Worm (Caenorhabditis elegans) whole organism, late embryonic: ENCODE data around the gene Y19D10B.8.

Experiments
- C08G9.2 ChIP-seq: sonication (generic microtip); optimal IDR thresholded peaks from 2 replicates; lab custom pipeline; 2016; ENCODE audit warnings: mild to moderate bottlenecking, missing genetic modification characterization, moderate library complexity, missing compliant biosample characterization
- F13H6.1 ChIP-seq: sonication (generic microtip); optimal IDR thresholded peaks from 2 replicates; lab custom pipeline; 2016; ENCODE audit warnings: missing genetic modification characterization, missing compliant biosample characterization
- K02D7.2 ChIP-seq: sonication (generic microtip); optimal IDR thresholded peaks from 2 replicates; lab custom pipeline; 2017; ENCODE audit warnings: mild to moderate bottlenecking, missing genetic modification characterization, missing compliant biosample characterization
- K09A11.1 ChIP-seq: sonication (generic microtip); optimal IDR thresholded peaks from 2 replicates; lab custom pipeline; 2017; ENCODE audit warnings: antibody characterized with exemption, mild to moderate bottlenecking, missing genetic modification characterization, missing compliant biosample characterization; ENCODE audit not compliant: insufficient read depth
- Y22D7AL.16 ChIP-seq: sonication (generic microtip); optimal IDR thresholded peaks from 2 replicates; lab custom pipeline; 2016; ENCODE audit warnings: missing genetic modification characterization, missing compliant biosample characterization
- ahr-1 ChIP-seq: sonication (generic microtip); optimal IDR thresholded peaks from 2 replicates; lab custom pipeline; 2016; ENCODE audit warnings: missing genetic modification characterization, missing compliant biosample characterization
- ceh-14 ChIP-seq: sonication (generic microtip); optimal IDR thresholded peaks from 2 replicates; lab custom pipeline; 2016; ENCODE audit warnings: missing genotype, missing genetic modification characterization, missing compliant biosample characterization
- ceh-18 ChIP-seq: sonication (generic microtip); optimal IDR thresholded peaks from 2 replicates; lab custom pipeline; 2016; ENCODE audit warnings: missing genetic modification characterization, missing compliant biosample characterization
- ceh-19 ChIP-seq: fragments of 200-800 bp; sonication (Bioruptor generic); optimal IDR thresholded peaks from 2 replicates; lab custom pipeline; 2018; ENCODE audit warnings: mild to moderate bottlenecking, missing genetic modification characterization, missing compliant biosample characterization
- ceh-2 ChIP-seq: sonication (generic microtip); optimal IDR thresholded peaks from 2 replicates; lab custom pipeline; 2016; ENCODE audit warnings: missing genotype, missing genetic modification characterization, missing compliant biosample characterization
- ceh-24 ChIP-seq: sonication (generic microtip); optimal IDR thresholded peaks from 2 replicates; lab custom pipeline; 2016; ENCODE audit warnings: mild to moderate bottlenecking, missing genetic modification characterization, missing compliant biosample characterization
- ceh-30 ChIP-seq: fragments of 150-350 bp; optimal IDR thresholded peaks from 2 replicates; lab custom pipeline; 2014; ENCODE audit warnings: missing biosample characterization, missing genetic modification characterization
- ceh-31 ChIP-seq: sonication (generic microtip); optimal IDR thresholded peaks from 2 replicates; lab custom pipeline; 2016; ENCODE audit warnings: missing genetic modification characterization, missing compliant biosample characterization
- ceh-34 ChIP-seq: sonication (generic microtip); optimal IDR thresholded peaks from 2 replicates; lab custom pipeline; 2016; ENCODE audit warnings: mild to moderate bottlenecking, missing genetic modification characterization, missing compliant biosample characterization
- ceh-45 ChIP-seq: fragments of 200-800 bp; sonication (Bioruptor generic); IDR thresholded peaks from 2 replicates; pipeline ENCODE4 v1.3.6; 2022; ENCODE audit warnings: missing genetic modification reagents, missing genetic modification characterization, missing compliant biosample characterization
- ceh-6 ChIP-seq: fragments of 200-800 bp; sonication (Bioruptor generic); optimal IDR thresholded peaks from 2 replicates; lab custom pipeline; 2018; ENCODE audit warnings: mild to moderate bottlenecking, missing genetic modification characterization, missing compliant biosample characterization
- dve-1 ChIP-seq: sonication (generic microtip); optimal IDR thresholded peaks from 2 replicates; lab custom pipeline; 2017; ENCODE audit warnings: antibody characterized with exemption, mild to moderate bottlenecking, missing genetic modification characterization, missing compliant biosample characterization
- elt-4 ChIP-seq: sonication (generic microtip); optimal IDR thresholded peaks from 2 replicates; lab custom pipeline; 2016; ENCODE audit warnings: missing genetic modification characterization, missing compliant biosample characterization
- eyg-1 ChIP-seq: sonication (generic microtip); optimal IDR thresholded peaks from 2 replicates; lab custom pipeline; 2016; ENCODE audit warnings: missing genotype, missing genetic modification characterization, missing compliant biosample characterization
- fax-1 ChIP-seq: sonication (generic microtip); optimal IDR thresholded peaks from 2 replicates; lab custom pipeline; 2016; ENCODE audit warnings: missing genotype, missing genetic modification characterization, missing compliant biosample characterization
- fkh-10 ChIP-seq: fragments of 150-350 bp; optimal IDR thresholded peaks from 2 replicates; lab custom pipeline; 2014; ENCODE audit warnings: missing biosample characterization, missing genetic modification reagents, missing genetic modification characterization
- fkh-6 ChIP-seq: sonication (generic microtip); optimal IDR thresholded peaks from 2 replicates; lab custom pipeline; 2016; ENCODE audit warnings: missing genetic modification characterization, missing compliant biosample characterization
- hlh-15 ChIP-seq: sonication (generic microtip); optimal IDR thresholded peaks from 2 replicates; lab custom pipeline; 2016; ENCODE audit warnings: missing genetic modification characterization, missing compliant biosample characterization
- hlh-6 ChIP-seq: sonication (generic microtip); optimal IDR thresholded peaks from 2 replicates; lab custom pipeline; 2016; ENCODE audit warnings: missing genotype, missing genetic modification characterization, missing compliant biosample characterization
- hlh-8 ChIP-seq: sonication (generic microtip); optimal IDR thresholded peaks from 2 replicates; lab custom pipeline; 2016; ENCODE audit warnings: missing genotype, missing genetic modification characterization, missing compliant biosample characterization
- lim-6 ChIP-seq: sonication (generic microtip); optimal IDR thresholded peaks from 2 replicates; lab custom pipeline; 2016; ENCODE audit warnings: missing genetic modification characterization, missing compliant biosample characterization
- madf-2 ChIP-seq: sonication (generic microtip); optimal IDR thresholded peaks from 2 replicates; lab custom pipeline; 2017; ENCODE audit warnings: missing genetic modification characterization, missing compliant biosample characterization
- nfya-1 ChIP-seq: sonication (generic microtip); optimal IDR thresholded peaks from 2 replicates; lab custom pipeline; 2017; ENCODE audit warnings: missing genetic modification characterization, mild to moderate bottlenecking, missing compliant biosample characterization, antibody characterized with exemption, moderate library complexity
- nhr-11 ChIP-seq: fragments of 150-350 bp; optimal IDR thresholded peaks from 2 replicates; lab custom pipeline; 2014; ENCODE audit warnings: missing biosample characterization, missing genetic modification characterization
- npax-4 ChIP-seq: sonication (generic microtip); optimal IDR thresholded peaks from 2 replicates; lab custom pipeline; 2016; ENCODE audit warnings: missing genetic modification characterization, missing compliant biosample characterization
- pat-9 ChIP-seq: fragments of 200-800 bp; sonication (Bioruptor generic); optimal IDR thresholded peaks from 2 replicates; lab custom pipeline; 2018; ENCODE audit warnings: mild to moderate bottlenecking, missing genetic modification characterization, moderate library complexity, missing compliant biosample characterization
- pax-1 ChIP-seq: fragments of 150-350 bp; optimal IDR thresholded peaks from 2 replicates; lab custom pipeline; 2014; ENCODE audit warnings: missing biosample characterization, missing genetic modification characterization
- pha-2 ChIP-seq: sonication (generic microtip); optimal IDR thresholded peaks from 2 replicates; lab custom pipeline; 2017; ENCODE audit warnings: mild to moderate bottlenecking, missing genetic modification characterization, missing compliant biosample characterization
- pqm-1 ChIP-seq: sonication (generic microtip); optimal IDR thresholded peaks from 2 replicates; lab custom pipeline; 2016; ENCODE audit warnings: missing genetic modification characterization, missing compliant biosample characterization
- pros-1 ChIP-seq: fragments of 150-350 bp; optimal IDR thresholded peaks from 2 replicates; lab custom pipeline; 2014; ENCODE audit warnings: missing biosample characterization, missing genetic modification reagents, missing genetic modification characterization
- ref-2 ChIP-seq: sonication (generic microtip); optimal IDR thresholded peaks from 2 replicates; lab custom pipeline; 2016; ENCODE audit warnings: missing genetic modification characterization, missing compliant biosample characterization
- rnt-1 ChIP-seq: sonication (generic microtip); optimal IDR thresholded peaks from 2 replicates; lab custom pipeline; 2016; ENCODE audit warnings: missing genetic modification characterization, missing compliant biosample characterization
- sdc-2 ChIP-seq: sonication (generic microtip); optimal IDR thresholded peaks from 2 replicates; lab custom pipeline; 2016; ENCODE audit warnings: missing genotype, missing genetic modification characterization, missing compliant biosample characterization
- sox-2 ChIP-seq: fragments of 200-800 bp; sonication (Bioruptor generic); IDR thresholded peaks from 2 replicates; pipeline ENCODE4 v1.3.6; 2022; ENCODE audit warnings: missing genetic modification reagents, missing genetic modification characterization, missing compliant biosample characterization
- sox-4 ChIP-seq: sonication (generic microtip); optimal IDR thresholded peaks from 2 replicates; lab custom pipeline; 2017; ENCODE audit warnings: mild to moderate bottlenecking, missing genetic modification characterization, inconsistent platforms, missing compliant biosample characterization
- syd-9 ChIP-seq: sonication (generic microtip); optimal IDR thresholded peaks from 2 replicates; lab custom pipeline; 2016; ENCODE audit warnings: mild to moderate bottlenecking, missing genetic modification characterization, moderate library complexity, missing compliant biosample characterization
- tbx-2 ChIP-seq: sonication (generic microtip); optimal IDR thresholded peaks from 2 replicates; lab custom pipeline; 2016; ENCODE audit warnings: missing genetic modification characterization, missing compliant biosample characterization
- tbx-7 ChIP-seq: sonication (generic microtip); optimal IDR thresholded peaks from 2 replicates; lab custom pipeline; 2016; ENCODE audit warnings: missing genotype, missing genetic modification characterization, missing compliant biosample characterization
- unc-3 ChIP-seq, 2 experiments: fragments of 200-800 bp in 1 of 2; sonication (Bioruptor generic) in 1 of 2; sonication (generic microtip) in 1 of 2; conservative IDR thresholded peaks in 1 of 2; optimal IDR thresholded peaks in 1 of 2; 2 replicates each; pipeline versions ENCODE4 v1.3.6 to Lab custom; 2016 to 2022; ENCODE audit warnings: missing compliant biosample characterization in 2 of 2, missing genetic modification characterization in 2 of 2, missing genetic modification reagents in 1 of 2
- unc-42 ChIP-seq: sonication (generic microtip); optimal IDR thresholded peaks from 2 replicates; lab custom pipeline; 2016; ENCODE audit warnings: missing genotype, missing genetic modification characterization, missing compliant biosample characterization
- unc-86 ChIP-seq: sonication (generic microtip); optimal IDR thresholded peaks from 2 replicates; lab custom pipeline; 2016; ENCODE audit warnings: missing genetic modification characterization, missing compliant biosample characterization
- zip-5 ChIP-seq: sonication (generic microtip); optimal IDR thresholded peaks from 2 replicates; lab custom pipeline; 2016; ENCODE audit warnings: missing genetic modification characterization, missing compliant biosample characterization
- ztf-16 ChIP-seq: sonication (generic microtip); optimal IDR thresholded peaks from 2 replicates; lab custom pipeline; 2017; ENCODE audit warnings: missing genetic modification characterization, missing compliant biosample characterization

Y19D10B.8 gene

ce11 chrV:2290329-2290728, 10.5 kb downstream of the Y19D10B.8 start, which contains the start of gene nhr-225:
Gene nhr-225 (minus strand): TSS chrV:2290474.
- TF ChIP-seq sdc-2: no peak
- TF ChIP-seq nfya-1 (tag; lab: Kevin White, UChicago): no peak
- TF ChIP-seq, all 69 proteins: peak for 0

- no peak for TF ChIP-seq eyg-1 (tag; lab: Kevin White, UChicago)
- no peak for TF ChIP-seq K09A11.1 (tag; lab: Kevin White, UChicago)
- TF ChIP-seq lim-6: no peak
- no peak for TF ChIP-seq pat-9 (tag; lab: Kevin White, UChicago)
- TF ChIP-seq fkh-10: no peak
- TF ChIP-seq madf-2: no peak
- no peak for TF ChIP-seq tbx-7 (tag; lab: Kevin White, UChicago)
- TF ChIP-seq hlh-8: no peak
- TF ChIP-seq zip-5 (tag; lab: Kevin White, UChicago): no peak
- no peak for TF ChIP-seq syd-9 (tag; lab: Kevin White, UChicago)
- no peak for TF ChIP-seq ztf-16 (tag; lab: Kevin White, UChicago)
- TF ChIP-seq unc-3 (GFP tag; conservative IDR thresholded peaks at IDR 0.05; lab: Robert Waterston, UW): no peak
- no peak for TF ChIP-seq unc-3 (tag; optimal IDR thresholded peaks at IDR 0.05; lab: Kevin White, UChicago)
- no peak for TF ChIP-seq unc-86
- TF ChIP-seq rnt-1: no peak
- no peak for TF ChIP-seq ceh-14 (tag; lab: Kevin White, UChicago)
- no peak for TF ChIP-seq fkh-6 (tag; lab: Kevin White, UChicago)
- TF ChIP-seq, all 69 proteins: peak for 0
Observed at ce11 chrV:2285107-2285506, 15.7 kb downstream of the Y19D10B.8 start, which contains the start of gene nhr-227. Gene nhr-227 (plus strand): TSS chrV:2285432.

- TF ChIP-seq K09A11.1 (tag; lab: Kevin White, UChicago): no peak
- no peak for TF ChIP-seq ceh-18 (tag; lab: Kevin White, UChicago)
- TF ChIP-seq ceh-6 (GFP tag; lab: Kevin White, UChicago): no peak
- no peak for TF ChIP-seq hlh-15 (tag; lab: Kevin White, UChicago)
- no peak for TF ChIP-seq ceh-24
- TF ChIP-seq nhr-11: no peak
- no peak for TF ChIP-seq elt-4 (tag; lab: Kevin White, UChicago)
- no peak for TF ChIP-seq npax-4 (tag; lab: Kevin White, UChicago)
- TF ChIP-seq pros-1 (tag; lab: Kevin White, UChicago): no peak
- TF ChIP-seq hlh-6 (tag; lab: Kevin White, UChicago): no peak
- TF ChIP-seq unc-42 (tag; lab: Kevin White, UChicago): peak; percentile 13
- peak; percentile 3 for TF ChIP-seq nfya-1 (tag; lab: Kevin White, UChicago)
- no peak for TF ChIP-seq ceh-19 (GFP tag; lab: Kevin White, UChicago)
- TF ChIP-seq tbx-2 (tag; lab: Kevin White, UChicago): peak; percentile 6
- no peak for TF ChIP-seq ref-2 (tag; lab: Kevin White, UChicago)
- TF ChIP-seq pat-9 (tag; lab: Kevin White, UChicago): no peak
- no peak for TF ChIP-seq ceh-30 (tag; lab: Kevin White, UChicago)
- TF ChIP-seq ceh-34 (tag; lab: Kevin White, UChicago): peak; percentile 35
- TF ChIP-seq ceh-2: peak; percentile 4
- peak; percentile 18 for TF ChIP-seq pax-1 (tag; lab: Kevin White, UChicago)
- TF ChIP-seq sox-4 (tag; lab: Kevin White, UChicago): no peak
- TF ChIP-seq F13H6.1 (tag; lab: Kevin White, UChicago): no peak
- TF ChIP-seq pqm-1 (tag; lab: Kevin White, UChicago): no peak
- no peak for TF ChIP-seq Y22D7AL.16 (tag; lab: Kevin White, UChicago)
- no peak for TF ChIP-seq pha-2 (tag; lab: Kevin White, UChicago)
- no peak for TF ChIP-seq sox-2
- no peak for TF ChIP-seq fax-1 (tag; lab: Kevin White, UChicago)
- TF ChIP-seq dve-1 (tag; lab: Kevin White, UChicago): peak; percentile 29
- TF ChIP-seq ceh-45 (GFP tag; lab: Robert Waterston, UW): no peak
- no peak for TF ChIP-seq ahr-1
- no peak for TF ChIP-seq C08G9.2 (tag; lab: Kevin White, UChicago)
- no peak for TF ChIP-seq K02D7.2 (tag; lab: Kevin White, UChicago)
- peak; percentile 22 for TF ChIP-seq ceh-31 (tag; lab: Kevin White, UChicago)
- TF ChIP-seq, all 69 proteins: peak for 8
Observed at ce11 chrV:2281499-2281898, 19.3 kb downstream of the Y19D10B.8 start, which contains the start of gene nhr-228. Gene nhr-228 (plus strand): TSS chrV:2281759.
